Fruit fly (Drosophila melanogaster) Kc167 (cell line): Measurements from ENCODE around the gene Or85c.

Experiments used
- h ChIP-seq: fragments of >200 bp; optimal IDR thresholded peaks from 3 replicates; lab custom pipeline; 2018; ENCODE audit warnings: missing external identifiers
- psq ChIP-seq: fragments of >200 bp; optimal IDR thresholded peaks from 2 replicates; lab custom pipeline; 2017; ENCODE audit warnings: missing external identifiers

dm6 chr3R:8467819-8468421 is 44.9 kb downstream of the Or85c start:
- TF ChIP-seq psq (no peak), h (lab: Kevin White, UChicago) (no peak)
